Worm (Caenorhabditis elegans) whole organism, young adult: ENCODE measurements around the gene T20G5.8.

ENCODE experiments used
- dox-1 ChIP-seq: fragments of 200-800 bp; sonication (Bioruptor generic); IDR thresholded peaks from 2 replicates; pipeline ENCODE4 v1.3.6; 2022; ENCODE audit warnings: missing genetic modification reagents, missing genetic modification characterization, missing compliant biosample characterization
- dpl-1 ChIP-seq: fragments of 150-350 bp; optimal IDR thresholded peaks from 2 replicates; lab custom pipeline; 2014; ENCODE audit warnings: missing biosample characterization, missing genetic modification reagents, missing genetic modification characterization
- efl-1 ChIP-seq: fragments of 150-350 bp; optimal IDR thresholded peaks from 2 replicates; lab custom pipeline; 2014; ENCODE audit warnings: missing biosample characterization, missing genetic modification reagents, missing genetic modification characterization
- egrh-3 ChIP-seq: fragments of 200-800 bp; sonication (Bioruptor generic); IDR thresholded peaks from 2 replicates; pipeline ENCODE4 v1.3.6; 2022; ENCODE audit warnings: missing genetic modification reagents, missing genetic modification characterization, missing compliant biosample characterization
- lin-35 ChIP-seq, 3 experiments: fragments of 150-350 bp in 2 of 3; sonication (generic microtip) in 1 of 3; optimal IDR thresholded peaks; 2 replicates each; lab custom pipeline; 2014 to 2018; ENCODE audit warnings: missing biosample characterization in 3 of 3, missing genetic modification characterization in 3 of 3, missing genetic modification reagents in 3 of 3
- lin-54 ChIP-seq: fragments of 200-800 bp; sonication (Bioruptor generic); optimal IDR thresholded peaks from 2 replicates; lab custom pipeline; 2018; ENCODE audit warnings: mild to moderate bottlenecking, missing genetic modification characterization, missing compliant biosample characterization
- mcd-1 ChIP-seq: fragments of 200-800 bp; sonication (Bioruptor generic); IDR thresholded peaks from 2 replicates; pipeline ENCODE4 v1.3.6; 2022; ENCODE audit warnings: missing genetic modification reagents, missing genetic modification characterization, missing compliant biosample characterization
- nhr-80 ChIP-seq: sonication (generic microtip); optimal IDR thresholded peaks from 2 replicates; lab custom pipeline; 2016; ENCODE audit warnings: missing genetic modification characterization, missing compliant biosample characterization
- snpc-1.1 ChIP-seq: sonication (generic microtip); optimal IDR thresholded peaks from 2 replicates; lab custom pipeline; 2017; ENCODE audit warnings: missing genetic modification characterization, mild to moderate bottlenecking, missing compliant biosample characterization, antibody characterized with exemption, moderate library complexity, missing genotype, missing genetic modification reagents; ENCODE audit not compliant: insufficient read depth
- tlf-1 ChIP-seq: fragments of 200-800 bp; sonication (Bioruptor generic); optimal IDR thresholded peaks from 2 replicates; lab custom pipeline; 2018; ENCODE audit warnings: mild to moderate bottlenecking, missing genetic modification characterization, missing compliant biosample characterization
- zfh-2 ChIP-seq: fragments of 200-800 bp; sonication (Bioruptor generic); conservative IDR thresholded peaks from 2 replicates; pipeline ENCODE4 v1.3.6; 2022; ENCODE audit warnings: missing genetic modification reagents, missing genetic modification characterization, missing compliant biosample characterization
- ztf-18 ChIP-seq: sonication (generic microtip); optimal IDR thresholded peaks from 2 replicates; lab custom pipeline; 2016; ENCODE audit warnings: missing genotype, mild to moderate bottlenecking, missing genetic modification characterization, missing compliant biosample characterization

The T20G5.8 gene

ce11 chrIII:10248441-10249137 is 49.4 kb downstream of the T20G5.8 start, which contains the start of the genes div-1 and cor-1:
div-1 (minus strand) TSS chrIII:10248559.
cor-1 (plus strand) TSS chrIII:10249111.
- TF ChIP-seq ztf-18 (tag; lab: Kevin White, UChicago) (peak; percentile 5), tlf-1 (no peak), mcd-1 (GFP tag; lab: Robert Waterston, UW) (peak; percentile 93), nhr-80 (no peak), lin-54 (peak; percentile 52), egrh-3 (GFP tag; lab: Robert Waterston, UW) (peak; percentile 29; the same call in 1 of the 2 replicates), snpc-1.1 (no peak), lin-35 (GFP tag; optimal IDR thresholded peaks at IDR 0.05; lab: Kevin White, UChicago) (peak in 1 of 3 experiments; percentile 36), efl-1 (GFP tag; lab: Kevin White, UChicago) (peak; percentile 47), zfh-2 (peak; percentile 83), dpl-1 (peak; percentile 31), dox-1 (0 out of 2 replicates have a peak, but pooled peaks have one; percentile 9)
